Fruit fly (Drosophila melanogaster): Measurements from ENCODE around the gene Jon99Ciii.
"Not testable (repeated sequence)": the region's sequence is repeated elsewhere in the genome, so short reads cannot be mapped to it uniquely, and the experiment has no call there.

Gene Jon99Ciii

dm6 chr3R:29921916-29922315, at the start of gene Jon99Ciii:
TSS of gene Jon99Ciii (plus strand) at chr3R:29922216.
- TF ChIP-seq noc (tag; optimal IDR thresholded peaks at IDR 0.05) = not testable (repeated sequence)

- no peak for TF ChIP-seq noc (tag; optimal IDR thresholded peaks at IDR 0.05)
Observed at dm6 chr3R:29875830-29876229, 46.2 kb upstream of the Jon99Ciii start.

- TF ChIP-seq noc (tag; optimal IDR thresholded peaks at IDR 0.05) = no peak
Observed at dm6 chr3R:29876232-29876631, 45.8 kb upstream of the Jon99Ciii start.

dm6 chr3R:29876733-29877193, 45.3 kb upstream of the Jon99Ciii start, which contains the start of gene CG31038:
TSS of gene CG31038 (plus strand) at chr3R:29877059.
- no peak for TF ChIP-seq noc (tag; optimal IDR thresholded peaks at IDR 0.05)

- TF ChIP-seq noc (tag; optimal IDR thresholded peaks at IDR 0.05) = no peak
Observed at dm6 chr3R:29880306-29880705, 41.7 kb upstream of the Jon99Ciii start.

dm6 chr3R:29891183-29891582, 30.8 kb upstream of the Jon99Ciii start:
- TF ChIP-seq noc (tag; optimal IDR thresholded peaks at IDR 0.05) = no peak

- TF ChIP-seq noc (tag; optimal IDR thresholded peaks at IDR 0.05) = no peak
Observed at dm6 chr3R:29893030-29893429, 29.0 kb upstream of the Jon99Ciii start.

- TF ChIP-seq noc (tag; optimal IDR thresholded peaks at IDR 0.05) = peak; percentile 67
Observed at dm6 chr3R:29894393-29894792, 27.6 kb upstream of the Jon99Ciii start.

- peak; percentile 50 for TF ChIP-seq noc (tag; optimal IDR thresholded peaks at IDR 0.05)
Observed at dm6 chr3R:29898588-29898987, 23.4 kb upstream of the Jon99Ciii start.

dm6 chr3R:29899635-29900034, 22.4 kb upstream of the Jon99Ciii start:
- no peak for TF ChIP-seq noc (tag; optimal IDR thresholded peaks at IDR 0.05)

- TF ChIP-seq noc (tag; optimal IDR thresholded peaks at IDR 0.05) = no peak
Observed at dm6 chr3R:29903775-29904356, 18.1 kb upstream of the Jon99Ciii start, which contains the start of gene CG15517. TSS of gene CG15517 (minus strand) at chr3R:29903825.

- no peak for TF ChIP-seq noc (tag; optimal IDR thresholded peaks at IDR 0.05)
Observed at dm6 chr3R:29905164-29905563, 16.9 kb upstream of the Jon99Ciii start, which contains the start of gene CG15515. TSS of gene CG15515 (plus strand) at chr3R:29905464.

dm6 chr3R:29907601-29908175, 14.3 kb upstream of the Jon99Ciii start, which contains the start of gene CG31036:
TSS of gene CG31036 (plus strand) at chr3R:29908107.
- no peak for TF ChIP-seq noc (tag; optimal IDR thresholded peaks at IDR 0.05)

- TF ChIP-seq noc (tag; optimal IDR thresholded peaks at IDR 0.05) = no peak
Observed at dm6 chr3R:29914246-29914645, 7.8 kb upstream of the Jon99Ciii start, which contains the start of gene Capa. TSS of gene Capa (minus strand) at chr3R:29914346.

- no peak for TF ChIP-seq noc (tag; optimal IDR thresholded peaks at IDR 0.05)
Observed at dm6 chr3R:29920189-29920588, 1.8 kb upstream of the Jon99Ciii start, which contains the start of gene trp. TSS of gene trp (minus strand) at chr3R:29920289.

- peak; percentile 87 for TF ChIP-seq noc (tag; optimal IDR thresholded peaks at IDR 0.05)
Observed at dm6 chr3R:29924515-29924914, 2.5 kb downstream of the Jon99Ciii start, which contains the start of gene Jon99Cii. TSS of gene Jon99Cii (minus strand) at chr3R:29924615.

- TF ChIP-seq noc (tag; optimal IDR thresholded peaks at IDR 0.05) = peak; percentile 42
Observed at dm6 chr3R:29926089-29926488, 4.1 kb downstream of the Jon99Ciii start, which contains the start of gene Jon99Ci. TSS of gene Jon99Ci (minus strand) at chr3R:29926189.

All from whole organism, larva.